Worm (Caenorhabditis elegans): ENCODE results near the gene srlf-7.

srlf-7 gene

ce11 chrIV:7166553-7166952 lies 22.5 kb upstream of the srlf-7 start, which contains the start of gene C42D4.18 (continued):
- TF ChIP-seq ceh-82 (tag; optimal IDR thresholded peaks at IDR 0.05) (no peak), unc-39 (tag; optimal IDR thresholded peaks at IDR 0.05) (no peak), gei-8 (GFP tag; optimal IDR thresholded peaks at IDR 0.05) (no peak), F44E2.7 (GFP tag; IDR thresholded peaks at IDR 0.05) (no peak), ceh-20 (GFP tag; IDR thresholded peaks at IDR 0.05) (no peak), nhr-28 (tag; optimal IDR thresholded peaks at IDR 0.05) (no peak), nhr-111 (GFP tag; optimal IDR thresholded peaks at IDR 0.05) (no peak), ZK337.2 (GFP tag; IDR thresholded peaks at IDR 0.05) (no peak), nhr-25 (tag; optimal IDR thresholded peaks at IDR 0.05; ENCODE audit: borderline replicate concordance, insufficient read depth) (no peak), daf-19 (GFP tag; conservative IDR thresholded peaks at IDR 0.05) (no peak), mxl-3 (GFP tag; optimal IDR thresholded peaks at IDR 0.05) (peak; percentile 5), daf-8 (GFP tag; IDR thresholded peaks at IDR 0.05) (no peak)

- no peak for TF ChIP-seq lin-13 (GFP tag; optimal IDR thresholded peaks at IDR 0.05)
- no peak for TF ChIP-seq D1046.2 (GFP tag; IDR thresholded peaks at IDR 0.05)
- TF ChIP-seq ces-1 (GFP tag; optimal IDR thresholded peaks at IDR 0.05): no peak
- TF ChIP-seq nhr-48 (tag; optimal IDR thresholded peaks at IDR 0.05): no peak
- TF ChIP-seq ceh-44 (GFP tag; IDR thresholded peaks at IDR 0.05): no peak
- TF ChIP-seq hlh-30 (tag; optimal IDR thresholded peaks at IDR 0.05; ENCODE audit: insufficient read depth): peak; percentile 84
- no peak for TF ChIP-seq ceh-82 (tag; optimal IDR thresholded peaks at IDR 0.05)
- TF ChIP-seq dve-1 (tag; optimal IDR thresholded peaks at IDR 0.05; ENCODE audit: insufficient read depth): peak; percentile 45
- no peak for TF ChIP-seq ama-1 (optimal IDR thresholded peaks at IDR 0.05)
- no peak for TF ChIP-seq ceh-32 (tag; optimal IDR thresholded peaks at IDR 0.05; ENCODE audit: poor library complexity)
- no peak for TF ChIP-seq zip-11 (GFP tag; IDR thresholded peaks at IDR 0.05)
- no peak for TF ChIP-seq nhr-77 (tag; optimal IDR thresholded peaks at IDR 0.05)
- TF ChIP-seq nhr-42 (GFP tag; IDR thresholded peaks at IDR 0.05): no peak
- no peak for TF ChIP-seq ceh-20 (GFP tag; IDR thresholded peaks at IDR 0.05)
- no peak for TF ChIP-seq mep-1 (tag; optimal IDR thresholded peaks at IDR 0.05)
- TF ChIP-seq unc-62 (GFP tag; optimal IDR thresholded peaks at IDR 0.05 in 1 of 2): peak in 1 of 2 experiments; percentile 23
- TF ChIP-seq unc-62 (tag; optimal IDR thresholded peaks at IDR 0.05): no peak
- no peak for TF ChIP-seq skn-1 (tag; optimal IDR thresholded peaks at IDR 0.05)
- no peak for TF ChIP-seq mxl-3 (GFP tag; optimal IDR thresholded peaks at IDR 0.05)
- no peak for TF ChIP-seq mxl-2 (GFP tag; conservative IDR thresholded peaks at IDR 0.05)
- TF ChIP-seq mdl-1 (tag; optimal IDR thresholded peaks at IDR 0.05): peak in 1 of 2 experiments; percentile 54
- no peak for TF ChIP-seq fos-1 (tag; optimal IDR thresholded peaks at IDR 0.05)
- TF ChIP-seq aha-1 (tag): peak; percentile 29
- TF ChIP-seq nhr-76 (tag; optimal IDR thresholded peaks at IDR 0.05): no peak
- TF ChIP-seq zfp-3 (GFP tag; conservative IDR thresholded peaks at IDR 0.05): no peak
- no peak for TF ChIP-seq php-3 (GFP tag; IDR thresholded peaks at IDR 0.05)
- TF ChIP-seq hlh-11 (tag; optimal IDR thresholded peaks at IDR 0.05): no peak
- peak; percentile 48 for TF ChIP-seq dpl-1 (GFP tag; optimal IDR thresholded peaks at IDR 0.05)
- no peak for TF ChIP-seq mes-2 (tag; optimal IDR thresholded peaks at IDR 0.05; ENCODE audit: poor library complexity, severe bottlenecking)
- no peak for TF ChIP-seq hif-1 (tag; optimal IDR thresholded peaks at IDR 0.05)
- TF ChIP-seq T20F7.1 (GFP tag; optimal IDR thresholded peaks at IDR 0.05): peak; percentile 21
- no peak for TF ChIP-seq nhr-237 (tag; optimal IDR thresholded peaks at IDR 0.05)
- no peak for TF ChIP-seq egl-43 (GFP tag; IDR thresholded peaks at IDR 0.05)
- no peak for TF ChIP-seq set-16 (GFP tag; IDR thresholded peaks at IDR 0.05)
- no peak for TF ChIP-seq lin-29 (GFP tag; IDR thresholded peaks at IDR 0.05)
- TF ChIP-seq tag-97 (GFP tag; IDR thresholded peaks at IDR 0.05): no peak
- TF ChIP-seq jun-1 (tag; optimal IDR thresholded peaks at IDR 0.05): no peak
- TF ChIP-seq daf-16 (GFP tag; optimal IDR thresholded peaks at IDR 0.05): no peak
- TF ChIP-seq daf-16 (tag; optimal IDR thresholded peaks at IDR 0.05): peak; percentile 33
Measured at ce11 chrIV:7167983-7168760, 20.9 kb upstream of the srlf-7 start, which contains the start of gene skr-16. skr-16 (plus strand) TSS chrIV:7168710.
